Worm (Caenorhabditis elegans): Measurements from ENCODE around the gene Y60C6A.1.

DNA sequence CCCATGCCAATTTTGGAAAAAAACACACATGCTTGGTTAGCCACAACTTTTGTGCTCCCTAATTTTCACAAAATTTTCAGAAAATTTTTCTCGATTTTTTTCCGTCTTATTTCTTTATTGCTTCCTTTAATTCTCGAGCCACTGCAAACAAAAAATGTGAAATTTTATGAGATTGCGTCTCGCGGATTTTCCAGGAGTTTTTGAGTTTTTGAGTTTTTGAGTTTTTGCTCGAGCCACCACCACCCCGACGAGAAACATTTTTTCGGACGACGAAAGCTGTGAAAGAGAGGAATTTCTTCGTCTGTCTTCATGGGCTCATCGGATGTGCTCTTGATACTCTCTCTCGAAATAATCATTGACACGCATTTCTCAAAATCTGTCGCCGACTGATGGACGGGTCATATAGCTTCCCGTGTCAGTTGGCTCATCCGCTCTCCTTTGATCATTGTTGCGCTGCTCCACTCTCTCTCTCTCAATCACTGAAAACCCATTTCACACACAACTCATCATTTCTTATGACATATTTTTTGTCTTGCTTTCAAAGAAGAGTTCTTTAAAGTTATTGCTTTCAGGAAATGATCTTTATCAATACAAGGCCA, 5.9 kb upstream of the Y60C6A.1 start, which contains the start of gene C18G1.1:
- TF ChIP-seq ztf-23 (GFP tag; IDR thresholded peaks at IDR 0.05) (no peak), flt-1 (GFP tag; IDR thresholded peaks at IDR 0.05) (no peak)
